Fruit fly (Drosophila melanogaster) Kc167 (cell line): ENCODE results near the gene phol.

Source experiments
- Myc ChIP-seq: fragments of >200 bp; optimal IDR thresholded peaks from 2 replicates; lab custom pipeline; 2017; ENCODE audit warnings: missing external identifiers
- Sin3A ChIP-seq: fragments of >200 bp; optimal IDR thresholded peaks from 2 replicates; lab custom pipeline; 2018; ENCODE audit warnings: missing external identifiers
- h ChIP-seq: fragments of >200 bp; optimal IDR thresholded peaks from 3 replicates; lab custom pipeline; 2018; ENCODE audit warnings: missing external identifiers
- insv ChIP-seq: fragments of >200 bp; optimal IDR thresholded peaks from 3 replicates; lab custom pipeline; 2018; ENCODE audit warnings: missing external identifiers
- psq ChIP-seq: fragments of >200 bp; optimal IDR thresholded peaks from 2 replicates; lab custom pipeline; 2017; ENCODE audit warnings: missing external identifiers
- ttk ChIP-seq: sonication (Bioruptor generic); optimal IDR thresholded peaks from 2 replicates; lab custom pipeline; 2017; ENCODE audit warnings: missing external identifiers

- TF ChIP-seq h (lab: Kevin White, UChicago) (no peak), Sin3A (lab: Kevin White, UChicago) (no peak), insv (lab: Kevin White, UChicago) (no peak), psq (lab: Kevin White, UChicago) (no peak), Myc (no peak), ttk (lab: Kevin White, UChicago) (no peak)
These were observed 10.5 kb upstream of the phol start for dm6 chr3L:9466595-9466994.
